Worm (Caenorhabditis elegans): ENCODE measurements around the gene W09H1.4.

The W09H1.4 gene

ce11 chrII:13199674-13200215 is 16.4 kb downstream of the W09H1.4 start, which contains the start of gene btf-1 (continued):
- TF ChIP-seq ets-4 (GFP tag; optimal IDR thresholded peaks at IDR 0.05): no peak
- TF ChIP-seq ZK185.1 (tag; optimal IDR thresholded peaks at IDR 0.05; ENCODE audit: poor library complexity, severe bottlenecking): no peak
- no peak for TF ChIP-seq B0261.1 (tag; optimal IDR thresholded peaks at IDR 0.05)
- TF ChIP-seq madf-6 (GFP tag; IDR thresholded peaks at IDR 0.05): no peak; the same call in 1 of the 2 replicates
- no peak for TF ChIP-seq F57C9.4 (tag; optimal IDR thresholded peaks at IDR 0.05)
- TF ChIP-seq zim-3 (tag; optimal IDR thresholded peaks at IDR 0.05): peak; percentile 79
- TF ChIP-seq attf-6 (GFP tag; IDR thresholded peaks at IDR 0.05): no peak
- peak; percentile 18 for TF ChIP-seq T07F8.4 (tag; optimal IDR thresholded peaks at IDR 0.05)
- no peak for TF ChIP-seq sdz-38 (tag; optimal IDR thresholded peaks at IDR 0.05)
- peak; percentile 21 for TF ChIP-seq nhr-27 (tag; optimal IDR thresholded peaks at IDR 0.05)
- TF ChIP-seq snpc-3.4 (tag; optimal IDR thresholded peaks at IDR 0.05): peak; percentile 39
- TF ChIP-seq F23B12.7 (tag; optimal IDR thresholded peaks at IDR 0.05; ENCODE audit: insufficient read depth): no peak
- TF ChIP-seq snpc-1.3 (tag; optimal IDR thresholded peaks at IDR 0.05; ENCODE audit: insufficient read depth): peak; percentile 42
- 0 out of 2 replicates have a peak, but pooled peaks have one; percentile 29 for TF ChIP-seq Y67H2A.10 (GFP tag; conservative IDR thresholded peaks at IDR 0.05)
- peak; percentile 19 for TF ChIP-seq pha-4 (tag; optimal IDR thresholded peaks at IDR 0.05)
- no peak for TF ChIP-seq sea-2 (GFP tag; IDR thresholded peaks at IDR 0.05)
- peak; percentile 78 for TF ChIP-seq B0336.3 (GFP tag; IDR thresholded peaks at IDR 0.05)
- TF ChIP-seq bed-2 (GFP tag; IDR thresholded peaks at IDR 0.05): peak; percentile 54; the same call in 1 of the 2 replicates
- peak; percentile 13 for TF ChIP-seq snpc-1.1 (tag; optimal IDR thresholded peaks at IDR 0.05; ENCODE audit: insufficient read depth)
- peak; percentile 60 for TF ChIP-seq mel-28 (tag; optimal IDR thresholded peaks at IDR 0.05; ENCODE audit: borderline replicate concordance)
- no peak for TF ChIP-seq ztf-3 (GFP tag; optimal IDR thresholded peaks at IDR 0.05)
- peak; percentile 80 for TF ChIP-seq K11D2.4 (GFP tag; IDR thresholded peaks at IDR 0.05)
- TF ChIP-seq egl-18 (GFP tag; IDR thresholded peaks at IDR 0.05): no peak
- TF ChIP-seq rcor-1 (GFP tag; IDR thresholded peaks at IDR 0.05): 0 out of 2 replicates have a peak, but pooled peaks have one; percentile 36
- peak; percentile 74 for TF ChIP-seq ekl-4 (GFP tag; IDR thresholded peaks at IDR 0.05)
- TF ChIP-seq lin-54 (GFP tag; optimal IDR thresholded peaks at IDR 0.05): peak; percentile 92
- no peak for TF ChIP-seq die-1 (tag; optimal IDR thresholded peaks at IDR 0.05)
- TF ChIP-seq tbp1 (GFP tag; optimal IDR thresholded peaks at IDR 0.05): peak; percentile 33
- TF ChIP-seq dpff-1 (tag; optimal IDR thresholded peaks at IDR 0.05): no peak
- TF ChIP-seq rec-8 (tag; optimal IDR thresholded peaks at IDR 0.05): peak in 1 of 2 experiments; percentile 27
- peak; percentile 50 for TF ChIP-seq tlf-1 (GFP tag; optimal IDR thresholded peaks at IDR 0.05)
- no peak for TF ChIP-seq cebp-1 (GFP tag; IDR thresholded peaks at IDR 0.05)
- TF ChIP-seq cebp-1 (tag; optimal IDR thresholded peaks at IDR 0.05): peak; percentile 73
- 0 out of 2 replicates have a peak, but pooled peaks have one; percentile 20 for TF ChIP-seq D2030.7 (GFP tag; IDR thresholded peaks at IDR 0.05)
- no peak for TF ChIP-seq mes-4 (tag; optimal IDR thresholded peaks at IDR 0.05)
- no peak for TF ChIP-seq egrh-3 (GFP tag; IDR thresholded peaks at IDR 0.05)
- no peak for TF ChIP-seq aptf-3 (GFP tag; IDR thresholded peaks at IDR 0.05)
- peak; percentile 66 for TF ChIP-seq efl-1 (GFP tag; optimal IDR thresholded peaks at IDR 0.05)

- no peak for TF ChIP-seq dox-1 (GFP tag; IDR thresholded peaks at IDR 0.05)
- no peak for TF ChIP-seq lag-1 (GFP tag; IDR thresholded peaks at IDR 0.05)
These were observed 32.5 kb downstream of the W09H1.4 start, which contains the start of gene F15D4.2 for ce11 chrII:13215792-13216191. Gene F15D4.2 (plus strand): TSS chrII:13216092.

All from whole organism, young adult.